Fruit fly (Drosophila melanogaster) whole organism, embryonic: Measurements from ENCODE around the gene CG13385.

Experiments used
- BEAF-32 ChIP-seq: fragments of 200-800 bp; sonication (Bioruptor generic); optimal IDR thresholded peaks from 3 replicates; lab custom pipeline; 2017; ENCODE audit warnings: missing biosample characterization, missing genetic modification characterization, mild to moderate bottlenecking, moderate library complexity, missing genetic modification reagents
- CG11504 ChIP-seq: fragments of 200-800 bp; sonication (Bioruptor generic); optimal IDR thresholded peaks from 3 replicates; lab custom pipeline; 2019; ENCODE audit warnings: missing biosample characterization, mild to moderate bottlenecking, missing genetic modification characterization, moderate library complexity
- CG14710 ChIP-seq: fragments of 200-800 bp; sonication (Bioruptor generic); optimal IDR thresholded peaks from 3 replicates; lab custom pipeline; 2019; ENCODE audit warnings: missing biosample characterization, mild to moderate bottlenecking, missing genetic modification characterization, moderate library complexity
- CG15514 ChIP-seq: fragments of 200-800 bp; sonication (Bioruptor generic); optimal IDR thresholded peaks from 3 replicates; lab custom pipeline; 2017; ENCODE audit warnings: missing biosample characterization, missing genetic modification characterization, mild to moderate bottlenecking, moderate library complexity, missing genetic modification reagents
- CG1603 ChIP-seq: fragments of 200-800 bp; sonication (Bioruptor generic); optimal IDR thresholded peaks from 2 replicates; lab custom pipeline; 2019; ENCODE audit warnings: missing biosample characterization, mild to moderate bottlenecking, missing genetic modification characterization, moderate library complexity
- CG16813 ChIP-seq: fragments of 200-800 bp; sonication (Bioruptor generic); IDR thresholded peaks from 3 replicates; pipeline ENCODE4 v1.3.6; 2022; ENCODE audit warnings: missing biosample characterization, missing genetic modification characterization; ENCODE audit not compliant: partially characterized antibody
- CG17829 ChIP-seq: fragments of 200-800 bp; optimal IDR thresholded peaks from 2 replicates; lab custom pipeline; 2019; ENCODE audit warnings: missing biosample characterization, mild to moderate bottlenecking, missing genetic modification characterization, moderate library complexity
- CG2116 ChIP-seq: fragments of 200-800 bp; sonication (Bioruptor generic); optimal IDR thresholded peaks from 3 replicates; lab custom pipeline; 2018; ENCODE audit warnings: missing biosample characterization, mild to moderate bottlenecking, missing genetic modification characterization
- CG2129 ChIP-seq: fragments of 200-800 bp; sonication (Bioruptor generic); IDR thresholded peaks from 2 replicates; pipeline ENCODE4 v1.3.6; 2022; ENCODE audit warnings: missing biosample characterization, missing genetic modification characterization; ENCODE audit not compliant: partially characterized antibody
- CG3726 ChIP-seq: fragments of 200-800 bp; sonication (Bioruptor generic); IDR thresholded peaks from 3 replicates; pipeline ENCODE4, ENCODE4 v1.3.6; 2022; ENCODE audit warnings: missing biosample characterization, missing genetic modification characterization
- CG4617 ChIP-seq: fragments of 200-800 bp; sonication (Bioruptor generic); optimal IDR thresholded peaks from 3 replicates; lab custom pipeline; 2016; ENCODE audit warnings: missing biosample characterization, missing genetic modification characterization, borderline replicate concordance
- CG6791 ChIP-seq: fragments of 200-800 bp; sonication (Bioruptor generic); IDR thresholded peaks from 3 replicates; pipeline ENCODE4 v1.3.6; 2022; ENCODE audit warnings: missing biosample characterization, missing genetic modification characterization; ENCODE audit not compliant: partially characterized antibody
- CG7963 ChIP-seq: fragments of 200-800 bp; sonication (Bioruptor generic); IDR thresholded peaks from 3 replicates; pipeline ENCODE4 v1.3.6; 2022; ENCODE audit warnings: missing biosample characterization, missing genetic modification characterization; ENCODE audit not compliant: partially characterized antibody
- CkIIα-i1 ChIP-seq: fragments of 200-800 bp; sonication (Bioruptor generic); IDR thresholded peaks from 2 replicates; pipeline ENCODE4 v1.3.6; 2022; ENCODE audit warnings: missing biosample characterization, missing genetic modification characterization
- Doc3 ChIP-seq: fragments of 200-800 bp; sonication (Bioruptor generic); IDR thresholded peaks from 3 replicates; pipeline ENCODE4 v1.3.6; 2022; ENCODE audit warnings: missing biosample characterization, missing genetic modification characterization; ENCODE audit not compliant: partially characterized antibody
- Dp ChIP-seq: fragments of 200-800 bp; sonication (Bioruptor generic); optimal IDR thresholded peaks from 2 replicates; lab custom pipeline; 2018; ENCODE audit warnings: missing biosample characterization, mild to moderate bottlenecking, missing genetic modification characterization, moderate library complexity
- E2f2 ChIP-seq: fragments of 200-800 bp; sonication (Bioruptor generic); IDR thresholded peaks from 2 replicates; pipeline ENCODE4 v1.3.6; 2022; ENCODE audit warnings: missing biosample characterization, missing genetic modification characterization
- Ets97D ChIP-seq: fragments of 200-800 bp; sonication (Bioruptor generic); optimal IDR thresholded peaks from 3 replicates; lab custom pipeline; 2016; ENCODE audit warnings: missing biosample characterization, missing genetic modification characterization
- HLHmδ ChIP-seq: fragments of 200-800 bp; sonication (Bioruptor generic); optimal IDR thresholded peaks from 2 replicates; lab custom pipeline; 2018; ENCODE audit warnings: missing biosample characterization, mild to moderate bottlenecking, missing genetic modification characterization, moderate library complexity
- Hmx ChIP-seq: fragments of 200-800 bp; sonication (Bioruptor generic); optimal IDR thresholded peaks from 2 replicates; lab custom pipeline; 2016; ENCODE audit warnings: missing biosample characterization, missing genetic modification characterization
- MESR4 ChIP-seq: fragments of 200-800 bp; sonication (Bioruptor generic); optimal IDR thresholded peaks from 2 replicates; lab custom pipeline; 2018; ENCODE audit warnings: missing biosample characterization, mild to moderate bottlenecking, missing genetic modification characterization, moderate library complexity
- Med ChIP-seq: fragments of 200-800 bp; sonication (Bioruptor generic); peaks from one replicate; lab custom pipeline; 2016; ENCODE audit warnings: missing biosample characterization, missing genetic modification characterization, mild to moderate bottlenecking, inconsistent platforms, moderate library complexity
- Meics ChIP-seq: fragments of 200-800 bp; sonication (Bioruptor generic); optimal IDR thresholded peaks from 2 replicates; lab custom pipeline; 2017; ENCODE audit warnings: missing biosample characterization, mild to moderate bottlenecking, missing genetic modification characterization
- Myb ChIP-seq: fragments of 200-800 bp; sonication (Bioruptor generic); optimal IDR thresholded peaks from 2 replicates; lab custom pipeline; 2016; ENCODE audit warnings: missing biosample characterization, missing genetic modification characterization
- Opbp ChIP-seq: fragments of 200-800 bp; sonication (Bioruptor generic); IDR thresholded peaks from 3 replicates; pipeline ENCODE4 v1.3.6; 2022; ENCODE audit warnings: missing biosample characterization, missing genetic modification characterization; ENCODE audit not compliant: partially characterized antibody
- Scr ChIP-seq: fragments of 200-800 bp; sonication (Bioruptor generic); IDR thresholded peaks from 2 replicates; pipeline ENCODE4 v1.3.6; 2022; ENCODE audit warnings: missing biosample characterization, missing genetic modification characterization; ENCODE audit not compliant: partially characterized antibody
- YL-1 ChIP-seq: fragments of 200-800 bp; sonication (Bioruptor generic); optimal IDR thresholded peaks from 3 replicates; lab custom pipeline; 2017; ENCODE audit warnings: missing biosample characterization, mild to moderate bottlenecking, missing genetic modification characterization
- az2 ChIP-seq: fragments of 200-800 bp; sonication (Bioruptor generic); optimal IDR thresholded peaks from 3 replicates; lab custom pipeline; 2016; ENCODE audit warnings: missing biosample characterization, missing genetic modification characterization
- chinmo ChIP-seq: fragments of 200-800 bp; sonication (Bioruptor generic); IDR thresholded peaks from 4 replicates; pipeline ENCODE4 v1.3.6; 2022; ENCODE audit warnings: missing biosample characterization, missing genetic modification characterization; ENCODE audit not compliant: partially characterized antibody
- crp ChIP-seq, 2 experiments: fragments of 200-800 bp; sonication (Bioruptor generic); optimal IDR thresholded peaks; 2 replicates in 1 of 2; 3 replicates in 1 of 2; lab custom pipeline; 2017; ENCODE audit warnings: missing biosample characterization in 2 of 2, missing genetic modification characterization in 2 of 2, mild to moderate bottlenecking in 1 of 2, moderate library complexity in 1 of 2
- exex ChIP-seq: fragments of 200-800 bp; sonication (Bioruptor generic); optimal IDR thresholded peaks from 4 replicates; lab custom pipeline; 2018; ENCODE audit warnings: missing biosample characterization, mild to moderate bottlenecking, missing genetic modification characterization, moderate library complexity
- hbn ChIP-seq: fragments of 200-800 bp; sonication (Bioruptor generic); IDR thresholded peaks from 2 replicates; pipeline ENCODE4 v1.3.6; 2022; ENCODE audit warnings: missing biosample characterization, missing genetic modification characterization; ENCODE audit not compliant: partially characterized antibody
- inv ChIP-seq: fragments of 200-800 bp; sonication (Bioruptor generic); IDR thresholded peaks from 2 replicates; pipeline ENCODE4 v1.3.6; 2022; ENCODE audit warnings: missing biosample characterization, missing genetic modification characterization; ENCODE audit not compliant: partially characterized antibody
- knrl ChIP-seq: fragments of 200-800 bp; sonication (Bioruptor generic); IDR thresholded peaks from 3 replicates; pipeline ENCODE4 v1.3.6; 2022; ENCODE audit warnings: missing biosample characterization, missing genetic modification characterization; ENCODE audit not compliant: partially characterized antibody
- mld ChIP-seq: fragments of 200-800 bp; sonication (Bioruptor generic); IDR thresholded peaks from 3 replicates; pipeline ENCODE4 v1.3.6; 2022; ENCODE audit warnings: missing biosample characterization, missing genetic modification characterization; ENCODE audit not compliant: partially characterized antibody
- nerfin-2 ChIP-seq: fragments of 200-800 bp; sonication (Bioruptor generic); IDR thresholded peaks from 2 replicates; pipeline ENCODE4 v1.3.6; 2022; ENCODE audit warnings: missing biosample characterization, missing genetic modification characterization; ENCODE audit not compliant: partially characterized antibody
- oc ChIP-seq: fragments of 200-800 bp; sonication (Bioruptor generic); optimal IDR thresholded peaks from 2 replicates; lab custom pipeline; 2018; ENCODE audit warnings: missing biosample characterization, mild to moderate bottlenecking, missing genetic modification characterization, moderate library complexity
- pita ChIP-seq: fragments of 200-800 bp; sonication (Bioruptor generic); optimal IDR thresholded peaks from 2 replicates; lab custom pipeline; 2017; ENCODE audit warnings: missing biosample characterization, mild to moderate bottlenecking, missing genetic modification characterization
- row ChIP-seq: fragments of 200-800 bp; sonication (Bioruptor generic); IDR thresholded peaks from 3 replicates; pipeline ENCODE4 v1.3.6; 2022; ENCODE audit warnings: missing biosample characterization, missing genetic modification characterization
- sens ChIP-seq: fragments of 200-800 bp; sonication (Bioruptor generic); peaks from one replicate; lab custom pipeline; 2016; ENCODE audit warnings: missing biosample characterization, missing genetic modification characterization
- sna ChIP-seq: fragments of 200-800 bp; sonication (Bioruptor generic); IDR thresholded peaks from 2 replicates; pipeline ENCODE4 v1.3.6; 2022; ENCODE audit warnings: missing biosample characterization, missing genetic modification characterization; ENCODE audit not compliant: partially characterized antibody
- stwl ChIP-seq: fragments of 200-800 bp; sonication (Bioruptor generic); optimal IDR thresholded peaks from 3 replicates; lab custom pipeline; 2018; ENCODE audit warnings: missing biosample characterization, mild to moderate bottlenecking, missing genetic modification characterization, moderate library complexity
- trem ChIP-seq: fragments of 200-800 bp; optimal IDR thresholded peaks from 3 replicates; lab custom pipeline; 2019; ENCODE audit warnings: missing biosample characterization, mild to moderate bottlenecking, missing genetic modification characterization, moderate library complexity
- usp ChIP-seq: fragments of >200 bp; optimal IDR thresholded peaks from 2 replicates; lab custom pipeline; 2017; ENCODE audit warnings: missing biosample characterization, missing genetic modification characterization
- vnd ChIP-seq: fragments of 200-800 bp; sonication (Bioruptor generic); IDR thresholded peaks from 3 replicates; pipeline ENCODE4 v1.3.6; 2022; ENCODE audit warnings: missing biosample characterization, missing genetic modification characterization; ENCODE audit not compliant: partially characterized antibody
- vvl ChIP-seq: fragments of 200-800 bp; sonication (Bioruptor generic); IDR thresholded peaks from 2 replicates; pipeline ENCODE4 v1.3.6; 2022; ENCODE audit warnings: missing biosample characterization, missing genetic modification characterization
- zen2 ChIP-seq: fragments of 200-800 bp; sonication (Bioruptor generic); IDR thresholded peaks from 3 replicates; pipeline ENCODE4 v1.3.6; 2022; ENCODE audit warnings: missing biosample characterization, missing genetic modification characterization; ENCODE audit not compliant: partially characterized antibody

The CG13385 gene

dm6 chr2L:8374235-8374634 is 22.2 kb upstream of the CG13385 start, which contains the start of gene Wdr82 (continued):
- TF ChIP-seq Opbp (GFP tag; lab: Robert Waterston, UW): peak; percentile 71; the same call in 2 of the 3 replicates
- peak; percentile 86 for TF ChIP-seq stwl (tag; lab: Kevin White, UChicago)
- TF ChIP-seq CG16813 (GFP tag; lab: Robert Waterston, UW): peak; percentile 69
- peak; percentile 81 for TF ChIP-seq CG6791
- no peak for TF ChIP-seq CG3726
- TF ChIP-seq oc (tag; lab: Kevin White, UChicago): no peak
- TF ChIP-seq pita (GFP tag; lab: Kevin White, UChicago): no peak
- no peak for TF ChIP-seq az2 (GFP tag; lab: Kevin White, UChicago)
- TF ChIP-seq CG2129 (GFP tag; lab: Robert Waterston, UW): peak; percentile 55; the same call in 1 of the 2 replicates
- TF ChIP-seq hbn (GFP tag; lab: Robert Waterston, UW): peak; percentile 61
- TF ChIP-seq Doc3 (GFP tag; lab: Robert Waterston, UW): peak; percentile 37; the same call in 1 of the 3 replicates
- TF ChIP-seq BEAF-32: peak; percentile 65
- TF ChIP-seq inv (GFP tag; lab: Robert Waterston, UW): peak; percentile 36; the same call in 1 of the 2 replicates
- TF ChIP-seq Hmx: no peak
- TF ChIP-seq CG17829: peak; percentile 31
- TF ChIP-seq Scr (GFP tag; lab: Robert Waterston, UW): peak; percentile 75
- peak; percentile 71 for TF ChIP-seq MESR4 (GFP tag; lab: Kevin White, UChicago)
- TF ChIP-seq CkIIα-i1 (GFP tag; lab: Robert Waterston, UW): no peak
- TF ChIP-seq sna (GFP tag; lab: Robert Waterston, UW): peak; percentile 73
- peak; percentile 7 for TF ChIP-seq exex (tag; lab: Kevin White, UChicago)
- peak; percentile 83 for TF ChIP-seq chinmo (GFP tag; lab: Robert Waterston, UW)
- TF ChIP-seq CG7963 (GFP tag; lab: Robert Waterston, UW): peak; percentile 70; the same call in 1 of the 3 replicates
- TF ChIP-seq knrl (GFP tag; lab: Robert Waterston, UW): peak; percentile 55; the same call in 2 of the 3 replicates
- TF ChIP-seq Myb (GFP tag; lab: Kevin White, UChicago): peak; percentile 52
- peak; percentile 8 for TF ChIP-seq YL-1 (GFP tag; lab: Kevin White, UChicago)
- TF ChIP-seq vvl: 0 out of 2 replicates have a peak, but pooled peaks have one; percentile 12
- peak; percentile 42 for TF ChIP-seq trem
- no peak for TF ChIP-seq Meics (GFP tag; lab: Kevin White, UChicago)
- peak; percentile 44 for TF ChIP-seq CG1603 (tag; lab: Kevin White, UChicago)
- no peak for TF ChIP-seq usp (GFP tag; lab: Kevin White, UChicago)
- peak; percentile 61 for TF ChIP-seq CG2116
- peak; percentile 65 for TF ChIP-seq vnd (GFP tag; lab: Robert Waterston, UW)
- TF ChIP-seq sens (GFP tag; lab: Kevin White, UChicago): peak; percentile 82
- TF ChIP-seq CG15514 (GFP tag; lab: Kevin White, UChicago): peak; percentile 100
- peak; percentile 84 for TF ChIP-seq Dp (GFP tag; lab: Kevin White, UChicago)
- peak; percentile 77 for TF ChIP-seq CG11504 (tag; lab: Kevin White, UChicago)
- TF ChIP-seq mld: peak; percentile 59; the same call in 1 of the 3 replicates
- peak; percentile 41; the same call in 1 of the 3 replicates for TF ChIP-seq row (GFP tag; lab: Robert Waterston, UW)
- peak in 1 of 2 experiments; percentile 8 for TF ChIP-seq crp (GFP tag; optimal IDR thresholded peaks at IDR 0.05; lab: Kevin White, UChicago)
- TF ChIP-seq Med (GFP tag; lab: Kevin White, UChicago): peak; percentile 2
- peak; percentile 6 for TF ChIP-seq CG4617
- peak; percentile 76; the same call in 1 of the 2 replicates for TF ChIP-seq nerfin-2
- peak; percentile 84 for TF ChIP-seq zen2 (GFP tag; lab: Robert Waterston, UW)
- peak; percentile 88 for TF ChIP-seq E2f2 (GFP tag; lab: Robert Waterston, UW)
- peak; percentile 28 for TF ChIP-seq CG14710 (tag; lab: Kevin White, UChicago)
- TF ChIP-seq Ets97D: peak; percentile 7
- no peak for TF ChIP-seq HLHmδ (GFP tag; lab: Kevin White, UChicago)
